Worm (Caenorhabditis elegans) whole organism, L3 larva: ENCODE measurements around the gene T06C12.9.

Experiments
- R02D3.7 ChIP-seq: fragments of 150-350 bp; optimal IDR thresholded peaks from 2 replicates; lab custom pipeline; 2014; ENCODE audit warnings: missing biosample characterization, missing genetic modification characterization
- fkh-10 ChIP-seq: sonication (generic microtip); optimal IDR thresholded peaks from 2 replicates; lab custom pipeline; 2017; ENCODE audit warnings: missing biosample characterization, missing genetic modification reagents, missing genetic modification characterization
- fkh-2 ChIP-seq: fragments of 150-350 bp; optimal IDR thresholded peaks from 2 replicates; lab custom pipeline; 2014; ENCODE audit warnings: missing biosample characterization, missing genetic modification reagents, missing genetic modification characterization
- fos-1 ChIP-seq: fragments of 150-350 bp; optimal IDR thresholded peaks from 2 replicates; lab custom pipeline; 2014; ENCODE audit warnings: missing biosample characterization, missing genetic modification characterization
- nhr-28 ChIP-seq: fragments of 150-350 bp; optimal IDR thresholded peaks from 2 replicates; lab custom pipeline; 2014; ENCODE audit warnings: missing biosample characterization, missing genetic modification characterization
- nhr-76 ChIP-seq: fragments of 150-350 bp; sonication (generic microtip); optimal IDR thresholded peaks from 5 replicates; lab custom pipeline; 2014; ENCODE audit warnings: missing biosample characterization, missing genetic modification characterization
- skn-1 ChIP-seq: fragments of 150-350 bp; optimal IDR thresholded peaks from 2 replicates; lab custom pipeline; 2014; ENCODE audit warnings: missing biosample characterization, missing genetic modification characterization
- unc-62 ChIP-seq: fragments of 150-350 bp; sonication (generic microtip); optimal IDR thresholded peaks from 4 replicates; lab custom pipeline; 2014; ENCODE audit warnings: missing biosample characterization, missing genetic modification reagents, missing genetic modification characterization
- zag-1 ChIP-seq: fragments of 150-350 bp; optimal IDR thresholded peaks from 2 replicates; lab custom pipeline; 2014; ENCODE audit warnings: missing biosample characterization, missing genetic modification characterization

ce11 chrV:15891279-15891678 is 5.4 kb upstream of the T06C12.9 start:
- TF ChIP-seq unc-62 (no peak), R02D3.7 (no peak), fkh-10 (GFP tag; lab: Kevin White, UChicago) (no peak), fos-1 (tag; lab: Kevin White, UChicago) (no peak), skn-1 (no peak), zag-1 (no peak), nhr-28 (tag; lab: Kevin White, UChicago) (no peak), fkh-2 (tag; lab: Kevin White, UChicago) (no peak), nhr-76 (no peak)
